Worm (Caenorhabditis elegans) whole organism, young adult: ENCODE results near the gene T24C2.5.

Experiments
- C17E4.6 ChIP-seq: fragments of 200-800 bp; sonication (Bioruptor generic); IDR thresholded peaks from 2 replicates; pipeline ENCODE4 v1.3.6; 2022; ENCODE audit warnings: missing genetic modification reagents, missing genetic modification characterization, missing compliant biosample characterization
- D2030.7 ChIP-seq: fragments of 200-800 bp; sonication (Bioruptor generic); IDR thresholded peaks from 2 replicates; pipeline ENCODE4 v1.3.6; 2022; ENCODE audit warnings: missing genetic modification reagents, missing genetic modification characterization, missing compliant biosample characterization
- F22D6.2 ChIP-seq: sonication (generic microtip); optimal IDR thresholded peaks from 2 replicates; lab custom pipeline; 2016; ENCODE audit warnings: mild to moderate bottlenecking, missing genetic modification characterization, missing compliant biosample characterization
- F49E8.2 ChIP-seq: sonication (generic microtip); optimal IDR thresholded peaks from 3 replicates; lab custom pipeline; 2017; ENCODE audit warnings: missing genetic modification characterization, mild to moderate bottlenecking, missing compliant biosample characterization, antibody characterized with exemption, moderate library complexity; ENCODE audit not compliant: insufficient read depth
- F52B5.7 ChIP-seq: sonication (generic microtip); optimal IDR thresholded peaks from 2 replicates; lab custom pipeline; 2016; ENCODE audit warnings: mild to moderate bottlenecking, missing genetic modification characterization, missing compliant biosample characterization
- F55B11.4 ChIP-seq: sonication (generic microtip); optimal IDR thresholded peaks from 2 replicates; lab custom pipeline; 2016; ENCODE audit warnings: missing compliant biosample characterization, missing genetic modification characterization, borderline replicate concordance; ENCODE audit not compliant: insufficient read depth
- F57A8.1 ChIP-seq: fragments of 200-800 bp; sonication (Bioruptor generic); optimal IDR thresholded peaks from 2 replicates; lab custom pipeline; 2018; ENCODE audit warnings: mild to moderate bottlenecking, missing genetic modification characterization, moderate library complexity, missing compliant biosample characterization
- K11D2.4 ChIP-seq: fragments of 200-800 bp; sonication (Bioruptor generic); IDR thresholded peaks from 2 replicates; pipeline ENCODE4 v1.3.6; 2022; ENCODE audit warnings: missing genetic modification reagents, missing genetic modification characterization, missing compliant biosample characterization
- T26A5.8 ChIP-seq: sonication (generic microtip); optimal IDR thresholded peaks from 2 replicates; lab custom pipeline; 2016; ENCODE audit warnings: missing genetic modification characterization, missing compliant biosample characterization
- Y95B8A.8 ChIP-seq: fragments of 200-800 bp; sonication (Bioruptor generic); IDR thresholded peaks from 2 replicates; pipeline ENCODE4 v1.3.6; 2022; ENCODE audit warnings: missing genetic modification reagents, missing genetic modification characterization, missing compliant biosample characterization
- akir-1 ChIP-seq: fragments of 200-800 bp; sonication (Bioruptor generic); optimal IDR thresholded peaks from 2 replicates; lab custom pipeline; 2018; ENCODE audit warnings: mild to moderate bottlenecking, missing genetic modification characterization, moderate library complexity, missing compliant biosample characterization
- attf-3 ChIP-seq: fragments of 200-800 bp; sonication (Bioruptor generic); conservative IDR thresholded peaks from 2 replicates; pipeline ENCODE4 v1.3.6; 2022; ENCODE audit warnings: missing genetic modification reagents, missing genetic modification characterization, missing compliant biosample characterization
- attf-5 ChIP-seq: fragments of 200-800 bp; sonication (Bioruptor generic); optimal IDR thresholded peaks from 2 replicates; lab custom pipeline; 2018; ENCODE audit warnings: mild to moderate bottlenecking, missing genetic modification characterization, missing compliant biosample characterization
- cebp-1 ChIP-seq, 2 experiments: fragments of 200-800 bp in 1 of 2; sonication (Bioruptor generic) in 1 of 2; sonication (generic microtip) in 1 of 2; IDR thresholded peaks in 1 of 2; optimal IDR thresholded peaks in 1 of 2; 2 replicates each; pipeline versions ENCODE4 v1.3.6 to Lab custom; 2017 to 2022; ENCODE audit warnings: missing compliant biosample characterization in 2 of 2, missing genetic modification characterization in 2 of 2, mild to moderate bottlenecking in 1 of 2, missing genetic modification reagents in 1 of 2, moderate library complexity in 1 of 2
- ceh-91 ChIP-seq: fragments of 200-800 bp; sonication (Bioruptor generic); IDR thresholded peaks from 2 replicates; pipeline ENCODE4 v1.3.6; 2022; ENCODE audit warnings: missing genetic modification reagents, missing genetic modification characterization, missing compliant biosample characterization
- dpl-1 ChIP-seq: fragments of 150-350 bp; optimal IDR thresholded peaks from 2 replicates; lab custom pipeline; 2014; ENCODE audit warnings: missing biosample characterization, missing genetic modification reagents, missing genetic modification characterization
- fkh-3 ChIP-seq: sonication (generic microtip); optimal IDR thresholded peaks from 2 replicates; lab custom pipeline; 2016; ENCODE audit warnings: mild to moderate bottlenecking, missing genetic modification characterization, missing compliant biosample characterization
- him-1 ChIP-seq: sonication (generic microtip); optimal IDR thresholded peaks from 2 replicates; lab custom pipeline; 2016; ENCODE audit warnings: missing genotype, missing genetic modification reagents, missing genetic modification characterization, missing compliant biosample characterization
- lsl-1 ChIP-seq: fragments of 200-800 bp; sonication (Bioruptor generic); optimal IDR thresholded peaks from 2 replicates; lab custom pipeline; 2018; ENCODE audit warnings: mild to moderate bottlenecking, missing genetic modification characterization, moderate library complexity, missing compliant biosample characterization
- madf-3 ChIP-seq: fragments of 200-800 bp; sonication (Bioruptor generic); IDR thresholded peaks from 2 replicates; pipeline ENCODE4 v1.3.6; 2022; ENCODE audit warnings: missing genetic modification reagents, missing genetic modification characterization, missing compliant biosample characterization
- mes-4 ChIP-seq: sonication (generic microtip); optimal IDR thresholded peaks from 2 replicates; lab custom pipeline; 2016; ENCODE audit warnings: missing genotype, missing genetic modification characterization, missing compliant biosample characterization
- nfyb-1 ChIP-seq: fragments of 200-800 bp; sonication (Bioruptor generic); IDR thresholded peaks from 2 replicates; pipeline ENCODE4 v1.3.6; 2022; ENCODE audit warnings: missing genetic modification reagents, missing genetic modification characterization, missing compliant biosample characterization
- nhr-179 ChIP-seq: sonication (generic microtip); optimal IDR thresholded peaks from 2 replicates; lab custom pipeline; 2016; ENCODE audit warnings: mild to moderate bottlenecking, missing genetic modification characterization, missing compliant biosample characterization
- nhr-80 ChIP-seq: sonication (generic microtip); optimal IDR thresholded peaks from 2 replicates; lab custom pipeline; 2016; ENCODE audit warnings: missing genetic modification characterization, missing compliant biosample characterization
- snpc-1.1 ChIP-seq: sonication (generic microtip); optimal IDR thresholded peaks from 2 replicates; lab custom pipeline; 2017; ENCODE audit warnings: missing genetic modification characterization, mild to moderate bottlenecking, missing compliant biosample characterization, antibody characterized with exemption, moderate library complexity, missing genotype, missing genetic modification reagents; ENCODE audit not compliant: insufficient read depth
- unc-130 ChIP-seq: sonication (generic microtip); optimal IDR thresholded peaks from 2 replicates; lab custom pipeline; 2016; ENCODE audit warnings: missing genetic modification reagents, missing genetic modification characterization, missing compliant biosample characterization
- zfh-2 ChIP-seq: fragments of 200-800 bp; sonication (Bioruptor generic); conservative IDR thresholded peaks from 2 replicates; pipeline ENCODE4 v1.3.6; 2022; ENCODE audit warnings: missing genetic modification reagents, missing genetic modification characterization, missing compliant biosample characterization
- ztf-18 ChIP-seq: sonication (generic microtip); optimal IDR thresholded peaks from 2 replicates; lab custom pipeline; 2016; ENCODE audit warnings: missing genotype, mild to moderate bottlenecking, missing genetic modification characterization, missing compliant biosample characterization
- ztf-3 ChIP-seq: fragments of 200-800 bp; sonication (Bioruptor generic); optimal IDR thresholded peaks from 2 replicates; lab custom pipeline; 2018; ENCODE audit warnings: mild to moderate bottlenecking, missing genetic modification characterization, missing compliant biosample characterization

The T24C2.5 gene

DNA sequence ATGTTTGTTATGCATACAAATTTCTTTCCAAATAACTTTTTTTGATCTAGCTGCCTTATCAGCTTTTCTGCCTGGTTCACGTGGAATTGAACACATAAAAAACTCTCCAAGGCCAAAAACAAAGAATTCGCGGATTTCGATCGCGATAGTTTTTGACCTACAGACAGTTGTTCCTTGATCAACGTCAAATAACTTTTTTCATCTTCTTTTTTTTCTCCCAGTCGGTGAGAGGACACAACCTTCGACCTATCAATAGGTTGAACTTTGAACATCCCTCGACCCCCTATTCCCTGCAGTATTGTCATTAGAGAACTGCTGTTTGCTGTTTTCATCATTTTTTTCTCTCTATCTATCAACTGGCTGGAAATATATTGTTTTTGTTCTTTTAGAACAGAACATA lies 29.6 kb downstream of the T24C2.5 start:
- TF ChIP-seq K11D2.4 (GFP tag; lab: Robert Waterston, UW) (0 out of 2 replicates have a peak, but pooled peaks have one; percentile 44), F52B5.7 (tag; lab: Kevin White, UChicago) (no peak)

DNA sequence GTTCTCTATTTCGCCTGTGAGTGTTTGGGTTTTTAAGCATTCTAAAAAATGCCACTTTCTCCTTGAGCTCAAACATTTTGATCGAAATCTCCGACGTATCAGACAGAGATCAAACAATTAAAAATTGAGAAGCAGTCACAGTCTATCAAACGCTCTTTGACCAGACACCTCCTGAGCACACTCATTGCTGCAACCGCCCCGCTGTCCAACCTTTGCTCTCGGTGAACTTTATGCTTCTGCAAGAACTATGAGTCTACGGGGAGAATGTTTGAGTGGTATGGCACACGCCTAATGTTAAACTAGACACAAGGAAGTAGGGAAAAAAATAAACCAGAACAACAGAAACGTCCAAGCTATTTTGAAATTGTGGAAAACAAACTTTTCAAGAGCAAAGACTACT lies 31.0 kb downstream of the T24C2.5 start:
- peak; percentile 19 for TF ChIP-seq nhr-80 (tag; lab: Kevin White, UChicago)
- TF ChIP-seq F57A8.1 (GFP tag; lab: Kevin White, UChicago): no peak
- TF ChIP-seq, all 124 proteins: peak for 1

DNA sequence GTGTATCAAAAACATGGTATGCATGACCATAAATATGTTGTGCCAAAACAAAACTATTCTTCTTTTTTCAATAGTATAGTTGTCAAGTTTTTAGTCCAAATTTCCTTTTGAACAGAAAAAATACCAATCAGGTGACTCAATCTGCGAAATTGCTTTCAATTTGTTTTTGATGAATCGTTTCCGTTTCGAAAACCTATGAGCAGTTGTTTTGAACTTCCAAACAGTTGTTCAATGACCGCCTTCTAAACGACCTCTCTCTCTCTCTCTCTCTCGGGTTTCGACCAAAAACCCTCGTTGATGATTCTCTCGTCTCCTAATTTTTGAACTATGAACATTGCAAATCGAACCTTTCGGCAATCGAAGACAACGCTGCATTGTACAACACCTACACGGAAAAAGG lies 31.8 kb downstream of the T24C2.5 start:
- TF ChIP-seq lsl-1 (GFP tag; lab: Kevin White, UChicago) (no peak), K11D2.4 (GFP tag; lab: Robert Waterston, UW) (no peak), nhr-179 (tag; lab: Kevin White, UChicago) (no peak), ztf-18 (tag; lab: Kevin White, UChicago) (no peak), unc-130 (GFP tag; lab: Kevin White, UChicago) (no peak), ceh-91 (GFP tag; lab: Robert Waterston, UW) (no peak), nhr-80 (tag; lab: Kevin White, UChicago) (no peak), attf-5 (GFP tag; lab: Kevin White, UChicago) (no peak), ztf-3 (GFP tag; lab: Kevin White, UChicago) (no peak), F52B5.7 (tag; lab: Kevin White, UChicago) (no peak), akir-1 (GFP tag; lab: Kevin White, UChicago) (no peak), cebp-1 (GFP tag; IDR thresholded peaks at IDR 0.05; lab: Robert Waterston, UW) (no peak), cebp-1 (tag; optimal IDR thresholded peaks at IDR 0.05; lab: Kevin White, UChicago) (no peak), C17E4.6 (GFP tag; lab: Robert Waterston, UW) (no peak), dpl-1 (GFP tag; lab: Kevin White, UChicago) (no peak), Y95B8A.8 (GFP tag; lab: Robert Waterston, UW) (no peak), fkh-3 (tag; lab: Kevin White, UChicago) (no peak), snpc-1.1 (tag; lab: Kevin White, UChicago) (no peak), T26A5.8 (tag; lab: Kevin White, UChicago) (no peak)

DNA sequence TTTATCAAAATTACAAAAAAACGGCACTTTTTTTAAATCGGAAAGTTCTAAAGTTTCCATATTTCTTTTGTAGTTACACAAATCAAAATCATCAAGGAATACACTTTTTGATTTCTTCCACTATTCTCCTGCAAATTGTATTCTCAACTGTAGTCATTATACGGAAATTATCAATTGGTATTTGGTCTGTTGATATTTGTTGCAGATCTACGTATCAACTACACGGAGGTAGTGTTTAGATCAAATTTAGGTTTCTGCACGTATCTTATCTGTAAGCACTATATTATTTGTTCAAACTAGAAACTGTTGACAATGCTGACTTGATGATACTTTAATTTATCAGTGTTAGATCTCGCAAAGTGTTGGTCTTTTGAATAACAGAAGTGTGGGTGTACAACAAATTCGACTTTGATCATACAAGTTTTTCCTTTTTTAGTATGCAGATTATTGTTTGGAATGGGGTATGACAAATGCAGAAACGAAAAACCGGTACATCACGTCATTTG lies 34.1 kb downstream of the T24C2.5 start:
- TF ChIP-seq D2030.7 (no peak), F55B11.4 (no peak), dpl-1 (GFP tag; lab: Kevin White, UChicago) (no peak), zfh-2 (GFP tag; lab: Robert Waterston, UW) (no peak), attf-3 (GFP tag; lab: Robert Waterston, UW) (no peak), nfyb-1 (GFP tag; lab: Robert Waterston, UW) (no peak), him-1 (no peak), F22D6.2 (tag; lab: Kevin White, UChicago) (no peak), attf-5 (GFP tag; lab: Kevin White, UChicago) (no peak)

DNA sequence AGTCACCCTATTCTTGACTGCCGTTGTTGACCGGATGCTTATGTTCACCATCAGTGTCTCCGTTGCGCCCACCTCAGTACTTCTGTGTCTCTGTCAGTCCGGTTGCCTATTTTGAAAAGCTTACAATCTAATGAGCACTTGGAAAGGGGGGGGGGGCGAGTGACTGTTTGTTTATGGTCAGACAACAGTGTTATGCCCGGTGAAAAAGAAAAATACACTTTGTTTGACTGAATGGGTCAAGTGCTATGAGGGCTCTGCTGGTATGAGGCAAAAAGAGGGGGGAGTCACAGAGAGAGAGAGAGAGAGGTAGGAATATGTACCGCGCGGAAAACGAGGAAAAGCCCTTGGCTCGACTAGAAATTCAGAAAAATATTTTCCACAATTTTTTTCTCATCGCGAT lies 37.1 kb downstream of the T24C2.5 start:
- TF ChIP-seq madf-3 (no peak), attf-5 (GFP tag; lab: Kevin White, UChicago) (no peak), mes-4 (no peak)

DNA sequence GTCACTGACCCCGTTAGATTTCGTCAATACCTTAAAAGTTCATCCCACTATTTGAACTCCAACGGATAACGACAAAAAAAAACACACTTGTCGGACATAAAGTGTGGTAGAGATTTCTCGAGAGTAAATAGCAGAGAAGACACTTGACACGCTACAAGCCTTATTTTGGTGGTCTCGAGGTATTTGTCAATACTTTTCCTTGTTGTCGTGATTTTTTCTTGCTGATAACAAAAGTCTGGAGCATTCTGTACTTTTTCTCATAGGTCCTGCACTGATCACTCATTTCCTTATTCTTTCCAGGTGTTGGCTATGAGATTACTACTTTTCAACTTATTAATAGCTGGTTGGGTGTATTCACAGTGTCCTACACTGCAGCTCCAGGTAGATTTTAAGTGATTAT lies 38.2 kb downstream of the T24C2.5 start, which contains the start of gene lron-1:
Gene lron-1 (plus strand): TSS at position 301 of the 400 bp plus-strand sequence.
- no peak for TF ChIP-seq F49E8.2 (tag; lab: Kevin White, UChicago)
- TF ChIP-seq, all 124 proteins: peak for 0
